Worm (Caenorhabditis elegans): ENCODE data around the gene set-22.
A peak's percentile ranks its signal among the peaks of the same experiment; 100 is the strongest.

Gene set-22

ce11 chrV:10485389-10485788 lies 48.7 kb downstream of the set-22 start:
- TF ChIP-seq pqm-1 (tag; optimal IDR thresholded peaks at IDR 0.05), result peak; percentile 59
- peak; percentile 73 for TF ChIP-seq elt-2 (tag; optimal IDR thresholded peaks at IDR 0.05)
- no peak for TF ChIP-seq lin-39 (tag; optimal IDR thresholded peaks at IDR 0.05)

- TF ChIP-seq ZK546.5 (tag; optimal IDR thresholded peaks at IDR 0.05) (no peak), elt-2 (tag; optimal IDR thresholded peaks at IDR 0.05) (no peak), nhr-43 (tag; optimal IDR thresholded peaks at IDR 0.05; ENCODE audit: poor library complexity, severe bottlenecking) (no peak), egl-5 (tag; optimal IDR thresholded peaks at IDR 0.05) (no peak), nhr-67 (tag; optimal IDR thresholded peaks at IDR 0.05) (no peak)
Measured at ce11 chrV:10489998-10490397, 53.3 kb downstream of the set-22 start, which contains the start of gene ncx-5. Gene ncx-5, minus strand, starts transcription at chrV:10490098.

Data from whole organism, L3 larva.